Worm (Caenorhabditis elegans): Measurements from ENCODE around the gene bcas-2.

Gene bcas-2

ce11 chrIII:6268061-6268460 is 22.4 kb upstream of the bcas-2 start, which contains the start of gene srg-7:
Gene srg-7, minus strand, starts transcription at chrIII:6268161.
- TF ChIP-seq mdl-1 (tag; optimal IDR thresholded peaks at IDR 0.05), result no peak

ce11 chrIII:6265911-6266310 is 20.3 kb upstream of the bcas-2 start, which contains the start of gene srg-6:
Gene srg-6, minus strand, starts transcription at chrIII:6266011.
- no peak for TF ChIP-seq sem-4 (tag; optimal IDR thresholded peaks at IDR 0.05)
- no peak for TF ChIP-seq mbf-1 (tag; optimal IDR thresholded peaks at IDR 0.05)
- TF ChIP-seq zag-1 (tag; optimal IDR thresholded peaks at IDR 0.05), result no peak
- TF ChIP-seq lin-11 (tag; optimal IDR thresholded peaks at IDR 0.05), result no peak
- TF ChIP-seq ztf-4 (tag; optimal IDR thresholded peaks at IDR 0.05), result no peak
- TF ChIP-seq nhr-12 (tag; optimal IDR thresholded peaks at IDR 0.05), result no peak
- no peak for TF ChIP-seq ceh-16 (tag; optimal IDR thresholded peaks at IDR 0.05)
- TF ChIP-seq nhr-10 (tag; optimal IDR thresholded peaks at IDR 0.05), result no peak
- no peak for TF ChIP-seq ceh-82 (tag; optimal IDR thresholded peaks at IDR 0.05)
- no peak for TF ChIP-seq mdl-1 (tag; optimal IDR thresholded peaks at IDR 0.05)
- TF ChIP-seq unc-62 (GFP tag; optimal IDR thresholded peaks at IDR 0.05), result no peak
- no peak for TF ChIP-seq mab-5 (tag; optimal IDR thresholded peaks at IDR 0.05)
- no peak for TF ChIP-seq nhr-237 (tag; optimal IDR thresholded peaks at IDR 0.05)
- TF ChIP-seq F13H6.1 (tag; optimal IDR thresholded peaks at IDR 0.05), result no peak

ce11 chrIII:6264447-6264846 is 18.8 kb upstream of the bcas-2 start, which contains the start of gene srg-5:
Gene srg-5, minus strand, starts transcription at chrIII:6264547.
- TF ChIP-seq nhr-25 (tag; optimal IDR thresholded peaks at IDR 0.05) (no peak), gmeb-1 (tag; optimal IDR thresholded peaks at IDR 0.05) (no peak), blmp-1 (tag; optimal IDR thresholded peaks at IDR 0.05; ENCODE audit: insufficient read depth) (no peak), lsy-2 (tag; optimal IDR thresholded peaks at IDR 0.05) (no peak), ZK546.5 (tag; optimal IDR thresholded peaks at IDR 0.05) (no peak), mbf-1 (tag; optimal IDR thresholded peaks at IDR 0.05) (no peak), peb-1 (tag; optimal IDR thresholded peaks at IDR 0.05) (no peak), unc-39 (tag; optimal IDR thresholded peaks at IDR 0.05) (no peak), ceh-16 (tag; optimal IDR thresholded peaks at IDR 0.05) (no peak), crh-2 (tag; optimal IDR thresholded peaks at IDR 0.05) (no peak), nhr-23 (tag; optimal IDR thresholded peaks at IDR 0.05) (no peak), lin-39 (tag; optimal IDR thresholded peaks at IDR 0.05) (no peak), sma-3 (GFP tag; optimal IDR thresholded peaks at IDR 0.05) (no peak), unc-55 (GFP tag; optimal IDR thresholded peaks at IDR 0.05) (no peak), aly-2 (tag; optimal IDR thresholded peaks at IDR 0.05) (no peak), skn-1 (tag; optimal IDR thresholded peaks at IDR 0.05) (no peak), ztf-4 (tag; optimal IDR thresholded peaks at IDR 0.05) (no peak), nhr-21 (tag; optimal IDR thresholded peaks at IDR 0.05) (no peak), nhr-77 (tag; optimal IDR thresholded peaks at IDR 0.05) (no peak)

ce11 chrIII:6261985-6262384 is 16.4 kb upstream of the bcas-2 start, which contains the start of gene srg-4:
Gene srg-4, minus strand, starts transcription at chrIII:6262085.
- TF ChIP-seq crh-2 (tag; optimal IDR thresholded peaks at IDR 0.05) (no peak), ceh-82 (tag; optimal IDR thresholded peaks at IDR 0.05) (no peak), lin-11 (tag; optimal IDR thresholded peaks at IDR 0.05) (no peak), gmeb-1 (tag; optimal IDR thresholded peaks at IDR 0.05) (no peak), ama-1 (optimal IDR thresholded peaks at IDR 0.05) (no peak), nhr-6 (tag; optimal IDR thresholded peaks at IDR 0.05) (no peak), nhr-237 (tag; optimal IDR thresholded peaks at IDR 0.05) (no peak), sma-3 (GFP tag; optimal IDR thresholded peaks at IDR 0.05) (no peak), nhr-129 (tag; optimal IDR thresholded peaks at IDR 0.05) (no peak), nhr-11 (tag; optimal IDR thresholded peaks at IDR 0.05) (no peak), ceh-16 (tag; optimal IDR thresholded peaks at IDR 0.05) (no peak), C34F6.9 (tag; optimal IDR thresholded peaks at IDR 0.05) (no peak), mbf-1 (tag; optimal IDR thresholded peaks at IDR 0.05) (no peak), elt-1 (tag; optimal IDR thresholded peaks at IDR 0.05) (no peak), R02D3.7 (tag; optimal IDR thresholded peaks at IDR 0.05) (no peak), nhr-21 (tag; optimal IDR thresholded peaks at IDR 0.05) (no peak), snpc-4 (tag; optimal IDR thresholded peaks at IDR 0.05) (no peak), sma-9 (GFP tag; optimal IDR thresholded peaks at IDR 0.05) (no peak), sma-9 (tag; optimal IDR thresholded peaks at IDR 0.05) (no peak)
